Fruit fly (Drosophila melanogaster): ENCODE data around the gene Ir7d.

Ir7d gene

dm6 chrX:7923063-7923462 is 44.4 kb upstream of the Ir7d start (continued):
- TF ChIP-seq p53 (GFP tag; optimal IDR thresholded peaks at IDR 0.05): no peak
- no peak for TF ChIP-seq CG9797 (GFP tag; optimal IDR thresholded peaks at IDR 0.05)
- TF ChIP-seq Dfd (GFP tag; optimal IDR thresholded peaks at IDR 0.05): peak in 1 of 2 experiments; percentile 41

- no peak for TF ChIP-seq run (tag; optimal IDR thresholded peaks at IDR 0.05)
- TF ChIP-seq pan (optimal IDR thresholded peaks at IDR 0.05): no peak
- TF ChIP-seq pan (GFP tag; optimal IDR thresholded peaks at IDR 0.05 in 1 of 2, IDR thresholded peaks at IDR 0.05 in 1 of 2): peak in 1 of 2 experiments; percentile 81
- TF ChIP-seq Lim3 (GFP tag; IDR thresholded peaks at IDR 0.05): no peak
- peak; percentile 61 for TF ChIP-seq CG18011 (GFP tag; optimal IDR thresholded peaks at IDR 0.05)
- peak; percentile 88 for TF ChIP-seq Antp (GFP tag; optimal IDR thresholded peaks at IDR 0.05)
- TF ChIP-seq CG9215 (GFP tag; IDR thresholded peaks at IDR 0.05): peak; percentile 74
- TF ChIP-seq Drgx (GFP tag; IDR thresholded peaks at IDR 0.05): peak; percentile 70
- peak; percentile 85 for TF ChIP-seq CG7786 (GFP tag; optimal IDR thresholded peaks at IDR 0.05)
- TF ChIP-seq CG11093 (GFP tag; IDR thresholded peaks at IDR 0.05): peak; percentile 68
- peak; percentile 71 for TF ChIP-seq CG14667 (GFP tag; IDR thresholded peaks at IDR 0.05)
- TF ChIP-seq CG8478 (optimal IDR thresholded peaks at IDR 0.05): no peak
- peak; percentile 97 for TF ChIP-seq sens (GFP tag)
- no peak for TF ChIP-seq lov (optimal IDR thresholded peaks at IDR 0.05)
- peak; percentile 69; the same call in 1 of the 3 replicates for TF ChIP-seq lov (GFP tag; IDR thresholded peaks at IDR 0.05)
- TF ChIP-seq nau (GFP tag; optimal IDR thresholded peaks at IDR 0.05): no peak
- 0 out of 3 replicates have a peak, but pooled peaks have one; percentile 15 for TF ChIP-seq CG2199 (GFP tag; IDR thresholded peaks at IDR 0.05)
- peak; percentile 45; the same call in 1 of the 3 replicates for TF ChIP-seq CG7357 (GFP tag; IDR thresholded peaks at IDR 0.05)
- no peak for TF ChIP-seq HLHmδ (GFP tag; optimal IDR thresholded peaks at IDR 0.05)
- TF ChIP-seq corto (GFP tag; optimal IDR thresholded peaks at IDR 0.05): peak; percentile 3
- TF ChIP-seq Sox102F (GFP tag; optimal IDR thresholded peaks at IDR 0.05): no peak
- peak; percentile 68 to 81 for TF ChIP-seq chif (GFP tag; optimal IDR thresholded peaks at IDR 0.05)
- TF ChIP-seq CG18599 (GFP tag; optimal IDR thresholded peaks at IDR 0.05): peak; percentile 73
- TF ChIP-seq CG6854 (GFP tag; optimal IDR thresholded peaks at IDR 0.05): no peak
- peak; percentile 37; the same call in 1 of the 2 replicates for TF ChIP-seq CG11696 (GFP tag; IDR thresholded peaks at IDR 0.05)
- TF ChIP-seq Ets65A (GFP tag): peak; percentile 98
- peak; percentile 51 for TF ChIP-seq CG18619 (GFP tag; optimal IDR thresholded peaks at IDR 0.05)
- TF ChIP-seq tgo (GFP tag; IDR thresholded peaks at IDR 0.05): peak; percentile 83
- peak; percentile 98 for TF ChIP-seq CG13287 (GFP tag; IDR thresholded peaks at IDR 0.05; ENCODE audit: partially characterized antibody)
- TF ChIP-seq Oli (tag; optimal IDR thresholded peaks at IDR 0.05): no peak
- peak; percentile 35 for TF ChIP-seq gfzf (GFP tag; optimal IDR thresholded peaks at IDR 0.05)
- peak; percentile 87 for TF ChIP-seq slbo (GFP tag; IDR thresholded peaks at IDR 0.05)
- peak; percentile 78 for TF ChIP-seq ttk (GFP tag; IDR thresholded peaks at IDR 0.05)
- TF ChIP-seq ara (GFP tag; IDR thresholded peaks at IDR 0.05): peak; percentile 85
- TF ChIP-seq Bgb (GFP tag; IDR thresholded peaks at IDR 0.05; ENCODE audit: partially characterized antibody): peak; percentile 95
- TF ChIP-seq Neu2 (GFP tag; optimal IDR thresholded peaks at IDR 0.05; ENCODE audit: borderline replicate concordance): peak; percentile 97
- TF ChIP-seq E2f1 (GFP tag; IDR thresholded peaks at IDR 0.05): peak; percentile 80; the same call in 1 of the 2 replicates
- TF ChIP-seq HmgZ (tag; optimal IDR thresholded peaks at IDR 0.05): peak; percentile 90
- TF ChIP-seq CG17328 (GFP tag; IDR thresholded peaks at IDR 0.05): peak; percentile 80
- peak; percentile 79; the same call in 1 of the 2 replicates for TF ChIP-seq NFAT (GFP tag; IDR thresholded peaks at IDR 0.05)
- TF ChIP-seq Bdp1 (GFP tag; optimal IDR thresholded peaks at IDR 0.05): peak; percentile 79
- peak; percentile 6 for TF ChIP-seq CG6813 (GFP tag; optimal IDR thresholded peaks at IDR 0.05)
- no peak for TF ChIP-seq lab (GFP tag; optimal IDR thresholded peaks at IDR 0.05)
- peak; percentile 72 for TF ChIP-seq sug (tag; optimal IDR thresholded peaks at IDR 0.05)
- TF ChIP-seq Aef1 (GFP tag; IDR thresholded peaks at IDR 0.05): peak; percentile 72; the same call in 2 of the 3 replicates
- no peak for TF ChIP-seq CG10321 (GFP tag; IDR thresholded peaks at IDR 0.05)
Observed at dm6 chrX:7920081-7920688, 41.5 kb upstream of the Ir7d start, which contains the start of the genes hdm and Ykt6. Gene hdm, minus strand, starts transcription at chrX:7920131. Gene Ykt6, plus strand, starts transcription at chrX:7920409.
